Worm (Caenorhabditis elegans): Measurements from ENCODE around the gene str-13.

The str-13 gene

DNA sequence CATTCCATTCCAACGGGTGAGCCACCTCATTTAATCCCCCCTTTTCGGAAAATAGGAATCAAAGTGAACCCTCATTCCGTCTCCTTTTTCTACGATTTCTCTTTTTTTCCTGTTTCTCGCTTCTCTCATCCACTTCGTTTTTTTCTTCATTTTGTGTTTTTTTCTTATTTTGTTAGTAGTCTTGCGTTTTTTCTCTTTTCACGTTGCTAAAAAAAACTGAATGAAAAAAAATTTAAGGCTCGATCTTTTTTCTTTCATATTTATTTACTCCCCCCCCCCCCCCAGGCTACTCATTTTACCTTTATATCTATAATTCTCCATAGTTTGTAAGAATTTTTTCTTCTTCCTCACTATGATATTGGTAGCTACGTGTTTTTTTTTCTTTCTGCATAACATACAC, 49.4 kb downstream of the str-13 start:
- TF ChIP-seq efl-3 (GFP tag; optimal IDR thresholded peaks at IDR 0.05): no peak
- no peak for TF ChIP-seq swsn-7 (tag; optimal IDR thresholded peaks at IDR 0.05)
- no peak for TF ChIP-seq nhr-237 (tag; optimal IDR thresholded peaks at IDR 0.05)
- no peak for TF ChIP-seq fkh-10 (GFP tag; optimal IDR thresholded peaks at IDR 0.05)
- TF ChIP-seq ztf-4 (tag; optimal IDR thresholded peaks at IDR 0.05): no peak
- TF ChIP-seq irx-1 (tag; optimal IDR thresholded peaks at IDR 0.05): no peak
- TF ChIP-seq xbp-1 (tag; optimal IDR thresholded peaks at IDR 0.05): no peak
- no peak for TF ChIP-seq C34B4.2 (tag; optimal IDR thresholded peaks at IDR 0.05)
- no peak for TF ChIP-seq lsy-2 (tag; optimal IDR thresholded peaks at IDR 0.05)
- no peak for TF ChIP-seq C04F5.9 (tag; optimal IDR thresholded peaks at IDR 0.05)
- no peak for TF ChIP-seq egl-13 (tag; optimal IDR thresholded peaks at IDR 0.05)
